Worm (Caenorhabditis elegans) whole organism, L1 larva: ENCODE measurements around the gene fbxb-24.

Experiments
- C34B4.2 ChIP-seq: sonication (generic microtip); optimal IDR thresholded peaks from 2 replicates; lab custom pipeline; 2017; ENCODE audit warnings: mild to moderate bottlenecking, missing genetic modification characterization, missing compliant biosample characterization
- aha-1 ChIP-seq: fragments of 150-350 bp; optimal IDR thresholded peaks from 2 replicates; lab custom pipeline; 2014; ENCODE audit warnings: missing biosample characterization, missing genetic modification characterization
- aly-2 ChIP-seq: fragments of 150-350 bp; optimal IDR thresholded peaks from 2 replicates; lab custom pipeline; 2014; ENCODE audit warnings: missing biosample characterization, missing genetic modification characterization
- ama-1 ChIP-seq: fragments of 150-350 bp; optimal IDR thresholded peaks from 2 replicates; lab custom pipeline; 2014
- blmp-1 ChIP-seq: fragments of 150-350 bp; optimal IDR thresholded peaks from 2 replicates; lab custom pipeline; 2014; ENCODE audit warnings: missing biosample characterization, missing genetic modification characterization
- ceh-8 ChIP-seq: fragments of 200-800 bp; sonication (Bioruptor generic); optimal IDR thresholded peaks from 2 replicates; lab custom pipeline; 2018; ENCODE audit warnings: mild to moderate bottlenecking, missing genetic modification characterization, moderate library complexity, missing compliant biosample characterization
- ces-1 ChIP-seq: fragments of 150-350 bp; optimal IDR thresholded peaks from 2 replicates; lab custom pipeline; 2014; ENCODE audit warnings: missing biosample characterization, missing genetic modification reagents, missing genetic modification characterization
- dpl-1 ChIP-seq, 3 experiments: fragments of 150-350 bp in 2 of 3; sonication (generic microtip) in 1 of 3; optimal IDR thresholded peaks; 2 replicates each; lab custom pipeline; 2014 to 2017; ENCODE audit warnings: missing biosample characterization in 3 of 3, missing genetic modification characterization in 3 of 3, missing genetic modification reagents in 3 of 3
- dsc-1 ChIP-seq: sonication (generic microtip); optimal IDR thresholded peaks from 2 replicates; lab custom pipeline; 2016; ENCODE audit warnings: mild to moderate bottlenecking, missing genetic modification characterization, missing compliant biosample characterization
- efl-1 ChIP-seq, 4 experiments: fragments of 150-350 bp; optimal IDR thresholded peaks in 3 of 4; peaks in 1 of 4; 1 replicate in 1 of 4; 2 replicates in 3 of 4; lab custom pipeline; 2014; ENCODE audit warnings: missing biosample characterization in 2 of 4, missing genetic modification characterization in 2 of 4, missing genetic modification reagents in 2 of 4
- efl-3 ChIP-seq: fragments of 200-800 bp; sonication (Bioruptor generic); optimal IDR thresholded peaks from 2 replicates; lab custom pipeline; 2018; ENCODE audit warnings: mild to moderate bottlenecking, missing genetic modification characterization, missing compliant biosample characterization
- elt-2 ChIP-seq: sonication (generic microtip); optimal IDR thresholded peaks from 2 replicates; lab custom pipeline; 2016; ENCODE audit warnings: missing genetic modification characterization, mild to moderate bottlenecking, inconsistent platforms, missing compliant biosample characterization, missing genetic modification reagents
- elt-3 ChIP-seq, 6 experiments: fragments of 150-350 bp in 1 of 6; sonication (generic microtip); optimal IDR thresholded peaks; 2 replicates each; lab custom pipeline; 2017 to 2018; ENCODE audit warnings: missing biosample characterization in 6 of 6, missing genetic modification characterization in 6 of 6, inconsistent platforms in 1 of 6
- ets-5 ChIP-seq: fragments of 200-800 bp; sonication (Bioruptor generic); IDR thresholded peaks from 2 replicates; pipeline ENCODE4 v1.3.6; 2022; ENCODE audit warnings: missing genetic modification characterization, missing compliant biosample characterization
- fkh-10 ChIP-seq: sonication (generic microtip); optimal IDR thresholded peaks from 2 replicates; lab custom pipeline; 2017; ENCODE audit warnings: missing biosample characterization, missing genetic modification reagents, missing genetic modification characterization
- fkh-4 ChIP-seq: sonication (generic microtip); optimal IDR thresholded peaks from 2 replicates; lab custom pipeline; 2016; ENCODE audit warnings: missing compliant biosample characterization, missing genetic modification characterization, borderline replicate concordance
- hlh-17 ChIP-seq: fragments of 200-800 bp; sonication (Bioruptor generic); optimal IDR thresholded peaks from 2 replicates; lab custom pipeline; 2018; ENCODE audit warnings: missing genetic modification characterization, mild to moderate bottlenecking, missing compliant biosample characterization, moderate library complexity, borderline replicate concordance
- irx-1 ChIP-seq: sonication (generic microtip); optimal IDR thresholded peaks from 2 replicates; lab custom pipeline; 2016; ENCODE audit warnings: missing genetic modification characterization, missing compliant biosample characterization
- isw-1 ChIP-seq: fragments of 200-800 bp; sonication (Bioruptor generic); IDR thresholded peaks from 2 replicates; pipeline ENCODE4 v1.3.6; 2022; ENCODE audit warnings: missing genetic modification characterization, missing compliant biosample characterization
- jun-1 ChIP-seq: fragments of 150-350 bp; optimal IDR thresholded peaks from 2 replicates; lab custom pipeline; 2014; ENCODE audit warnings: missing biosample characterization, missing genetic modification reagents, missing genetic modification characterization
- lin-15B ChIP-seq: fragments of 150-350 bp; sonication (generic microtip); optimal IDR thresholded peaks from 3 replicates; lab custom pipeline; 2014; ENCODE audit warnings: missing biosample characterization, missing genetic modification characterization
- lin-39 ChIP-seq: fragments of 150-350 bp; optimal IDR thresholded peaks from 2 replicates; lab custom pipeline; 2014; ENCODE audit warnings: missing biosample characterization, missing genetic modification reagents, missing genetic modification characterization
- lsy-2 ChIP-seq, 2 experiments: fragments of 150-350 bp; optimal IDR thresholded peaks; 2 replicates each; lab custom pipeline; 2014; ENCODE audit warnings: missing biosample characterization in 2 of 2, missing genetic modification characterization in 2 of 2
- mdl-1 ChIP-seq, 2 experiments: fragments of 150-350 bp; optimal IDR thresholded peaks; 2 replicates each; lab custom pipeline; 2014 to 2017; ENCODE audit warnings: missing biosample characterization in 2 of 2, missing genetic modification characterization in 2 of 2, inconsistent platforms in 1 of 2
- mep-1 ChIP-seq: fragments of 150-350 bp; optimal IDR thresholded peaks from 2 replicates; lab custom pipeline; 2014; ENCODE audit warnings: missing biosample characterization, missing genetic modification characterization
- nhr-11 ChIP-seq: fragments of 150-350 bp; optimal IDR thresholded peaks from 2 replicates; lab custom pipeline; 2014; ENCODE audit warnings: missing biosample characterization, missing genetic modification characterization
- nhr-19 ChIP-seq: fragments of 200-800 bp; sonication (Bioruptor generic); conservative IDR thresholded peaks from 2 replicates; pipeline ENCODE4 v1.3.6; 2022; ENCODE audit warnings: missing genetic modification characterization, missing compliant biosample characterization
- nhr-20 ChIP-seq: sonication (generic microtip); optimal IDR thresholded peaks from 2 replicates; lab custom pipeline; 2016; ENCODE audit warnings: mild to moderate bottlenecking, missing genetic modification characterization, missing compliant biosample characterization
- nhr-237 ChIP-seq: fragments of 150-350 bp; optimal IDR thresholded peaks from 2 replicates; lab custom pipeline; 2014; ENCODE audit warnings: missing biosample characterization, missing genetic modification characterization
- nhr-76 ChIP-seq: sonication (generic microtip); optimal IDR thresholded peaks from 2 replicates; lab custom pipeline; 2017; ENCODE audit warnings: missing biosample characterization, missing genetic modification characterization
- nhr-84 ChIP-seq: sonication (generic microtip); optimal IDR thresholded peaks from 2 replicates; lab custom pipeline; 2017; ENCODE audit warnings: missing biosample characterization, missing genetic modification characterization
- nhr-85 ChIP-seq: sonication (generic microtip); peaks from one replicate; lab custom pipeline; 2016; ENCODE audit warnings: missing genetic modification characterization, inconsistent platforms, missing compliant biosample characterization
- nhr-90 ChIP-seq: sonication (generic microtip); optimal IDR thresholded peaks from 2 replicates; lab custom pipeline; 2016; ENCODE audit warnings: mild to moderate bottlenecking, missing genetic modification characterization, missing compliant biosample characterization; ENCODE audit not compliant: poor library complexity
- pag-3 ChIP-seq: sonication (generic microtip); optimal IDR thresholded peaks from 2 replicates; lab custom pipeline; 2017; ENCODE audit warnings: missing genetic modification characterization, mild to moderate bottlenecking, missing compliant biosample characterization, antibody characterized with exemption, borderline replicate concordance; ENCODE audit not compliant: insufficient read depth
- pqm-1 ChIP-seq: sonication (generic microtip); optimal IDR thresholded peaks from 3 replicates; lab custom pipeline; 2017; ENCODE audit warnings: missing biosample characterization, missing genetic modification characterization
- rnt-1 ChIP-seq: sonication (generic microtip); optimal IDR thresholded peaks from 2 replicates; lab custom pipeline; 2016; ENCODE audit warnings: mild to moderate bottlenecking, missing genetic modification characterization, moderate library complexity, missing compliant biosample characterization
- skn-1 ChIP-seq: fragments of 150-350 bp; optimal IDR thresholded peaks from 2 replicates; lab custom pipeline; 2014; ENCODE audit warnings: missing biosample characterization, missing genetic modification characterization
- snpc-4 ChIP-seq: fragments of 150-350 bp; optimal IDR thresholded peaks from 2 replicates; lab custom pipeline; 2014; ENCODE audit warnings: missing biosample characterization, missing genetic modification characterization
- snu-23 ChIP-seq: sonication (generic microtip); optimal IDR thresholded peaks from 2 replicates; lab custom pipeline; 2016; ENCODE audit warnings: missing genetic modification characterization, missing compliant biosample characterization
- sptf-1 ChIP-seq: fragments of 150-350 bp; optimal IDR thresholded peaks from 2 replicates; lab custom pipeline; 2014; ENCODE audit warnings: missing biosample characterization, missing genetic modification characterization
- sup-37 ChIP-seq: fragments of 200-800 bp; sonication (Bioruptor generic); optimal IDR thresholded peaks from 2 replicates; lab custom pipeline; 2018; ENCODE audit warnings: mild to moderate bottlenecking, missing genetic modification characterization, missing compliant biosample characterization
- tbx-2 ChIP-seq: sonication (generic microtip); optimal IDR thresholded peaks from 2 replicates; lab custom pipeline; 2016; ENCODE audit warnings: missing genetic modification characterization, missing compliant biosample characterization
- tlp-1 ChIP-seq: fragments of 150-350 bp; optimal IDR thresholded peaks from 2 replicates; lab custom pipeline; 2014; ENCODE audit warnings: missing biosample characterization, missing genetic modification characterization
- unc-130 ChIP-seq: fragments of 150-350 bp; optimal IDR thresholded peaks from 2 replicates; lab custom pipeline; 2017; ENCODE audit warnings: missing biosample characterization, missing genetic modification characterization, inconsistent platforms
- unc-98 ChIP-seq: fragments of 200-800 bp; sonication (Bioruptor generic); IDR thresholded peaks from 2 replicates; pipeline ENCODE4 v1.3.6; 2022; ENCODE audit warnings: missing genetic modification characterization, missing compliant biosample characterization
- zag-1 ChIP-seq: fragments of 150-350 bp; optimal IDR thresholded peaks from 2 replicates; lab custom pipeline; 2014; ENCODE audit warnings: missing biosample characterization, missing genetic modification characterization
- zip-4 ChIP-seq: fragments of 200-800 bp; sonication (Bioruptor generic); optimal IDR thresholded peaks from 2 replicates; lab custom pipeline; 2018; ENCODE audit warnings: mild to moderate bottlenecking, missing genetic modification characterization, moderate library complexity, missing compliant biosample characterization

The fbxb-24 gene

ce11 chrIII:11917525-11917924, 8.8 kb downstream of the fbxb-24 start:
- TF ChIP-seq blmp-1 (tag; lab: Kevin White, UChicago) (no peak), dsc-1 (tag; lab: Kevin White, UChicago) (no peak), snu-23 (no peak), sptf-1 (tag; lab: Kevin White, UChicago) (no peak), lin-39 (tag; lab: Kevin White, UChicago) (no peak), elt-2 (no peak), fkh-10 (no peak), skn-1 (tag; lab: Kevin White, UChicago) (no peak), C34B4.2 (no peak), pqm-1 (tag; lab: Kevin White, UChicago) (no peak), efl-3 (GFP tag; lab: Kevin White, UChicago) (no peak), lin-15B (tag; lab: Kevin White, UChicago) (no peak), jun-1 (no peak), nhr-20 (tag; lab: Kevin White, UChicago) (no peak), ceh-8 (GFP tag; lab: Kevin White, UChicago) (no peak)

ce11 chrIII:11918247-11918769, 9.5 kb downstream of the fbxb-24 start, which contains the start of gene znf-593:
Gene znf-593 (minus strand): TSS chrIII:11918719.
- no peak for TF ChIP-seq efl-1 (optimal IDR thresholded peaks at IDR 0.05; lab: Kevin White, UChicago)
- TF ChIP-seq efl-1 (GFP tag; optimal IDR thresholded peaks at IDR 0.05 in 1 of 2; lab: Kevin White, UChicago): peak in 1 of 2 experiments; percentile 90
- peak; percentile 2 for TF ChIP-seq irx-1 (tag; lab: Kevin White, UChicago)
- peak; percentile 9 for TF ChIP-seq rnt-1
- no peak for TF ChIP-seq zip-4 (GFP tag; lab: Kevin White, UChicago)
- no peak for TF ChIP-seq nhr-84 (tag; lab: Kevin White, UChicago)
- no peak for TF ChIP-seq elt-3 (tag; optimal IDR thresholded peaks at IDR 0.05; lab: Kevin White, UChicago)
- TF ChIP-seq dpl-1 (GFP tag; optimal IDR thresholded peaks at IDR 0.05; lab: Kevin White, UChicago): peak in 1 of 3 experiments; percentile 0
- peak; percentile 50 for TF ChIP-seq nhr-85
- TF ChIP-seq nhr-90: peak; percentile 23

- TF ChIP-seq zip-4 (GFP tag; lab: Kevin White, UChicago) (no peak), skn-1 (tag; lab: Kevin White, UChicago) (peak; percentile 44), efl-1 (optimal IDR thresholded peaks at IDR 0.05; lab: Kevin White, UChicago) (peak; percentile 67 to 76), efl-1 (GFP tag; optimal IDR thresholded peaks at IDR 0.05 in 1 of 2; lab: Kevin White, UChicago) (peak; percentile 62 to 94), ama-1 (lab: Kevin White, UChicago) (no peak), snpc-4 (tag; lab: Kevin White, UChicago) (peak; percentile 25), jun-1 (peak; percentile 29), zag-1 (tag; lab: Kevin White, UChicago) (no peak), nhr-11 (tag; lab: Kevin White, UChicago) (no peak), ets-5 (GFP tag; lab: Robert Waterston, UW) (no peak), unc-98 (GFP tag; lab: Robert Waterston, UW) (no peak), nhr-85 (peak; percentile 67), sup-37 (GFP tag; lab: Kevin White, UChicago) (no peak), nhr-19 (GFP tag; lab: Robert Waterston, UW) (no peak; the same call in 1 of the 2 replicates), nhr-237 (tag; lab: Kevin White, UChicago) (no peak), fkh-4 (no peak), unc-130 (tag; lab: Kevin White, UChicago) (peak; percentile 13), elt-2 (no peak), pag-3 (tag; lab: Kevin White, UChicago) (no peak), aly-2 (tag; lab: Kevin White, UChicago) (peak; percentile 7), tbx-2 (tag; lab: Kevin White, UChicago) (peak; percentile 32), mdl-1 (tag; optimal IDR thresholded peaks at IDR 0.05; lab: Kevin White, UChicago) (no peak), hlh-17 (no peak), ces-1 (GFP tag; lab: Kevin White, UChicago) (no peak), mep-1 (tag; lab: Kevin White, UChicago) (peak; percentile 75), lsy-2 (tag; optimal IDR thresholded peaks at IDR 0.05; lab: Kevin White, UChicago) (peak; percentile 61 to 84), nhr-76 (tag; lab: Kevin White, UChicago) (no peak), dpl-1 (GFP tag; optimal IDR thresholded peaks at IDR 0.05; lab: Kevin White, UChicago) (peak; percentile 51 to 72 (median 65)), fkh-10 (no peak), aha-1 (tag; lab: Kevin White, UChicago) (no peak), dsc-1 (tag; lab: Kevin White, UChicago) (peak; percentile 35), tlp-1 (no peak), sptf-1 (tag; lab: Kevin White, UChicago) (no peak), isw-1 (GFP tag; lab: Robert Waterston, UW) (peak; percentile 56)
These were observed 11.5 kb downstream of the fbxb-24 start, which contains the start of the genes ccf-1 and trap-4 for ce11 chrIII:11920187-11920785. Gene ccf-1 (minus strand): TSS chrIII:11920237. Gene trap-4 (plus strand): TSS chrIII:11920735.
